Worm (Caenorhabditis elegans) whole organism, L4 larva: Measurements from ENCODE around the gene cope-1.

Source experiments
- T26A8.4 ChIP-seq: fragments of 200-800 bp; sonication (Bioruptor generic); IDR thresholded peaks from 2 replicates; pipeline ENCODE4 v1.3.6; 2022; ENCODE audit warnings: missing genetic modification characterization, missing compliant biosample characterization
- aha-1 ChIP-seq: fragments of 150-350 bp; peaks from one replicate; lab custom pipeline; 2014; ENCODE audit warnings: missing biosample characterization, missing genetic modification characterization
- arid-1 ChIP-seq: fragments of 200-800 bp; sonication (Bioruptor generic); conservative IDR thresholded peaks from 2 replicates; pipeline ENCODE4 v1.3.6; 2022; ENCODE audit warnings: missing genetic modification reagents, missing genetic modification characterization, missing compliant biosample characterization
- attf-4 ChIP-seq: sonication (generic microtip); optimal IDR thresholded peaks from 3 replicates; lab custom pipeline; 2017; ENCODE audit warnings: missing biosample characterization, missing genetic modification characterization
- ceh-28 ChIP-seq: fragments of 150-350 bp; optimal IDR thresholded peaks from 2 replicates; lab custom pipeline; 2014; ENCODE audit warnings: missing biosample characterization, missing genetic modification reagents, missing genetic modification characterization
- ceh-32 ChIP-seq: sonication (generic microtip); optimal IDR thresholded peaks from 2 replicates; lab custom pipeline; 2016; ENCODE audit warnings: mild to moderate bottlenecking, missing genetic modification characterization, missing compliant biosample characterization; ENCODE audit not compliant: poor library complexity
- ctbp-1 ChIP-seq: fragments of 200-800 bp; sonication (Bioruptor generic); IDR thresholded peaks from 2 replicates; pipeline ENCODE4 v1.3.6; 2022; ENCODE audit warnings: missing genetic modification reagents, missing genetic modification characterization, missing compliant biosample characterization
- daf-16 ChIP-seq, 3 experiments: sonication (generic microtip); optimal IDR thresholded peaks; 2 replicates each; lab custom pipeline; 2016 to 2017; ENCODE audit warnings: missing genetic modification characterization in 3 of 3, missing genetic modification reagents in 3 of 3, mild to moderate bottlenecking in 2 of 3, missing compliant biosample characterization in 2 of 3, missing biosample characterization in 1 of 3, moderate library complexity in 1 of 3
- dmd-6 ChIP-seq: fragments of 200-800 bp; sonication (Bioruptor generic); IDR thresholded peaks from 2 replicates; pipeline ENCODE4 v1.3.6; 2022; ENCODE audit warnings: missing genetic modification reagents, missing genetic modification characterization, missing compliant biosample characterization
- dmd-8 ChIP-seq: fragments of 200-800 bp; sonication (Bioruptor generic); IDR thresholded peaks from 2 replicates; pipeline ENCODE4 v1.3.6; 2022; ENCODE audit warnings: missing genetic modification characterization, missing compliant biosample characterization
- dpl-1 ChIP-seq: fragments of 150-350 bp; optimal IDR thresholded peaks from 2 replicates; lab custom pipeline; 2014; ENCODE audit warnings: missing biosample characterization, missing genetic modification reagents, missing genetic modification characterization
- duxl-1 ChIP-seq: sonication (generic microtip); optimal IDR thresholded peaks from 2 replicates; lab custom pipeline; 2016; ENCODE audit warnings: mild to moderate bottlenecking, missing genetic modification characterization, moderate library complexity, missing compliant biosample characterization; ENCODE audit not compliant: poor library complexity
- dve-1 ChIP-seq: sonication (generic microtip); optimal IDR thresholded peaks from 2 replicates; lab custom pipeline; 2017; ENCODE audit warnings: antibody characterized with exemption, mild to moderate bottlenecking, missing genetic modification characterization, missing compliant biosample characterization; ENCODE audit not compliant: insufficient read depth
- egl-27 ChIP-seq: sonication (generic microtip); optimal IDR thresholded peaks from 3 replicates; lab custom pipeline; 2017; ENCODE audit warnings: missing biosample characterization, missing genetic modification reagents, missing genetic modification characterization
- fkh-10 ChIP-seq: fragments of 150-350 bp; optimal IDR thresholded peaks from 2 replicates; lab custom pipeline; 2014; ENCODE audit warnings: missing biosample characterization, missing genetic modification reagents, missing genetic modification characterization
- hif-1 ChIP-seq, 2 experiments: sonication (generic microtip); optimal IDR thresholded peaks; 2 replicates each; lab custom pipeline; 2016 to 2017; ENCODE audit warnings: missing compliant biosample characterization in 2 of 2, missing genetic modification characterization in 2 of 2, missing genetic modification reagents in 2 of 2, missing genotype in 2 of 2, mild to moderate bottlenecking in 1 of 2
- hlh-30 ChIP-seq: sonication (generic microtip); optimal IDR thresholded peaks from 2 replicates; lab custom pipeline; 2017; ENCODE audit warnings: antibody characterized with exemption, mild to moderate bottlenecking, missing genetic modification characterization, missing compliant biosample characterization; ENCODE audit not compliant: insufficient read depth
- hmg-1.1 ChIP-seq: fragments of 200-800 bp; sonication (Bioruptor generic); IDR thresholded peaks from 2 replicates; pipeline ENCODE4 v1.3.6; 2022; ENCODE audit warnings: missing genetic modification reagents, missing genetic modification characterization, missing compliant biosample characterization
- jun-1 ChIP-seq: fragments of 150-350 bp; optimal IDR thresholded peaks from 2 replicates; lab custom pipeline; 2014; ENCODE audit warnings: missing biosample characterization, missing genetic modification reagents, missing genetic modification characterization
- lin-1 ChIP-seq: fragments of 200-800 bp; sonication (Bioruptor generic); IDR thresholded peaks from 2 replicates; pipeline ENCODE4 v1.3.6; 2022; ENCODE audit warnings: missing genetic modification reagents, missing genetic modification characterization, missing compliant biosample characterization
- lin-13 ChIP-seq: fragments of 150-350 bp; optimal IDR thresholded peaks from 2 replicates; lab custom pipeline; 2014; ENCODE audit warnings: missing biosample characterization, missing genetic modification reagents, missing genetic modification characterization
- lin-29 ChIP-seq: fragments of 200-800 bp; sonication (Bioruptor generic); IDR thresholded peaks from 2 replicates; pipeline ENCODE4 v1.3.6; 2022; ENCODE audit warnings: missing genetic modification reagents, missing genetic modification characterization, missing compliant biosample characterization
- lin-38 ChIP-seq: fragments of 200-800 bp; sonication (Bioruptor generic); IDR thresholded peaks from 2 replicates; pipeline ENCODE4 v1.3.6; 2022; ENCODE audit warnings: missing genetic modification reagents, missing genetic modification characterization, missing compliant biosample characterization
- lsy-2 ChIP-seq, 2 experiments: fragments of 150-350 bp in 1 of 2; sonication (generic microtip) in 1 of 2; optimal IDR thresholded peaks; 2 replicates each; lab custom pipeline; 2014 to 2017; ENCODE audit warnings: missing biosample characterization in 2 of 2, missing genetic modification characterization in 2 of 2
- mdl-1 ChIP-seq, 2 experiments: fragments of 150-350 bp in 1 of 2; sonication (generic microtip) in 1 of 2; optimal IDR thresholded peaks; 2 replicates each; lab custom pipeline; 2014 to 2017; ENCODE audit warnings: missing biosample characterization in 2 of 2, missing genetic modification characterization in 2 of 2
- mdt-29 ChIP-seq: fragments of 200-800 bp; sonication (Bioruptor generic); IDR thresholded peaks from 2 replicates; pipeline ENCODE4 v1.3.6; 2022; ENCODE audit warnings: missing genetic modification reagents, missing genetic modification characterization, missing compliant biosample characterization
- mep-1 ChIP-seq: fragments of 150-350 bp; sonication (generic microtip); optimal IDR thresholded peaks from 3 replicates; lab custom pipeline; 2014; ENCODE audit warnings: missing biosample characterization, missing genetic modification characterization
- mes-2 ChIP-seq: sonication (generic microtip); optimal IDR thresholded peaks from 2 replicates; lab custom pipeline; 2016; ENCODE audit warnings: missing genotype, mild to moderate bottlenecking, missing genetic modification characterization, missing compliant biosample characterization; ENCODE audit not compliant: poor library complexity, severe bottlenecking
- nhr-102 ChIP-seq: sonication (generic microtip); optimal IDR thresholded peaks from 2 replicates; lab custom pipeline; 2016; ENCODE audit warnings: mild to moderate bottlenecking, missing genetic modification characterization, moderate library complexity, missing compliant biosample characterization
- nhr-11 ChIP-seq: fragments of 150-350 bp; optimal IDR thresholded peaks from 2 replicates; lab custom pipeline; 2014; ENCODE audit warnings: missing biosample characterization, missing genetic modification characterization
- nhr-28 ChIP-seq: fragments of 150-350 bp; optimal IDR thresholded peaks from 2 replicates; lab custom pipeline; 2014; ENCODE audit warnings: missing biosample characterization, missing genetic modification characterization
- nhr-41 ChIP-seq: fragments of 200-800 bp; sonication (Bioruptor generic); IDR thresholded peaks from 2 replicates; pipeline ENCODE4 v1.3.6; 2022; ENCODE audit warnings: missing genetic modification reagents, missing genetic modification characterization, missing compliant biosample characterization
- nhr-42 ChIP-seq: fragments of 200-800 bp; sonication (Bioruptor generic); IDR thresholded peaks from 2 replicates; pipeline ENCODE4 v1.3.6; 2022; ENCODE audit warnings: missing genetic modification characterization, missing compliant biosample characterization
- nhr-48 ChIP-seq: sonication (generic microtip); optimal IDR thresholded peaks from 2 replicates; lab custom pipeline; 2016; ENCODE audit warnings: mild to moderate bottlenecking, missing genetic modification characterization, missing compliant biosample characterization
- nhr-6 ChIP-seq: fragments of 150-350 bp; optimal IDR thresholded peaks from 2 replicates; lab custom pipeline; 2014; ENCODE audit warnings: missing biosample characterization, missing genetic modification characterization
- pha-4 ChIP-seq, 2 experiments: fragments of 150-350 bp in 1 of 2; fragments of 200-800 bp in 1 of 2; sonication (Bioruptor generic) in 1 of 2; IDR thresholded peaks in 1 of 2; optimal IDR thresholded peaks in 1 of 2; 2 replicates each; pipeline versions ENCODE4 v1.3.6 to Lab custom; 2014 to 2022; ENCODE audit warnings: missing genetic modification characterization in 2 of 2, missing genetic modification reagents in 2 of 2, missing biosample characterization in 1 of 2, missing compliant biosample characterization in 1 of 2
- pqm-1 ChIP-seq: sonication (generic microtip); optimal IDR thresholded peaks from 2 replicates; lab custom pipeline; 2017; ENCODE audit warnings: missing biosample characterization, missing genetic modification characterization
- rbr-2 ChIP-seq: sonication (generic microtip); optimal IDR thresholded peaks from 2 replicates; lab custom pipeline; 2016; ENCODE audit warnings: missing genotype, missing genetic modification characterization, missing compliant biosample characterization
- sdz-12 ChIP-seq: fragments of 200-800 bp; sonication (Bioruptor generic); optimal IDR thresholded peaks from 2 replicates; lab custom pipeline; 2018; ENCODE audit warnings: mild to moderate bottlenecking, missing genetic modification characterization, missing compliant biosample characterization
- set-16 ChIP-seq: fragments of 200-800 bp; sonication (Bioruptor generic); IDR thresholded peaks from 2 replicates; pipeline ENCODE4 v1.3.6; 2022; ENCODE audit warnings: missing genetic modification reagents, missing genetic modification characterization, missing compliant biosample characterization
- spr-1 ChIP-seq: sonication (generic microtip); optimal IDR thresholded peaks from 2 replicates; lab custom pipeline; 2016; ENCODE audit warnings: mild to moderate bottlenecking, missing genetic modification characterization, missing compliant biosample characterization
- tag-97 ChIP-seq: fragments of 200-800 bp; sonication (Bioruptor generic); IDR thresholded peaks from 2 replicates; pipeline ENCODE4 v1.3.6; 2022; ENCODE audit warnings: missing genetic modification characterization, missing compliant biosample characterization
- unc-62 ChIP-seq, 3 experiments: fragments of 150-350 bp in 1 of 3; sonication (generic microtip); optimal IDR thresholded peaks in 2 of 3; peaks in 1 of 3; 1 replicate in 1 of 3; 2 replicates in 2 of 3; lab custom pipeline; 2014 to 2017; ENCODE audit warnings: missing biosample characterization in 3 of 3, missing genetic modification characterization in 3 of 3, missing genetic modification reagents in 3 of 3, missing genotype in 1 of 3
- zfp-2 ChIP-seq: sonication (generic microtip); optimal IDR thresholded peaks from 2 replicates; lab custom pipeline; 2016; ENCODE audit warnings: mild to moderate bottlenecking, missing genetic modification characterization, missing compliant biosample characterization
- zfp-3 ChIP-seq: fragments of 200-800 bp; sonication (Bioruptor generic); conservative IDR thresholded peaks from 2 replicates; pipeline ENCODE4 v1.3.6; 2022; ENCODE audit warnings: missing genetic modification reagents, missing genetic modification characterization, missing compliant biosample characterization
- ztf-7 ChIP-seq: fragments of 150-350 bp; optimal IDR thresholded peaks from 2 replicates; lab custom pipeline; 2014; ENCODE audit warnings: missing biosample characterization, missing genetic modification characterization

The cope-1 gene

DNA sequence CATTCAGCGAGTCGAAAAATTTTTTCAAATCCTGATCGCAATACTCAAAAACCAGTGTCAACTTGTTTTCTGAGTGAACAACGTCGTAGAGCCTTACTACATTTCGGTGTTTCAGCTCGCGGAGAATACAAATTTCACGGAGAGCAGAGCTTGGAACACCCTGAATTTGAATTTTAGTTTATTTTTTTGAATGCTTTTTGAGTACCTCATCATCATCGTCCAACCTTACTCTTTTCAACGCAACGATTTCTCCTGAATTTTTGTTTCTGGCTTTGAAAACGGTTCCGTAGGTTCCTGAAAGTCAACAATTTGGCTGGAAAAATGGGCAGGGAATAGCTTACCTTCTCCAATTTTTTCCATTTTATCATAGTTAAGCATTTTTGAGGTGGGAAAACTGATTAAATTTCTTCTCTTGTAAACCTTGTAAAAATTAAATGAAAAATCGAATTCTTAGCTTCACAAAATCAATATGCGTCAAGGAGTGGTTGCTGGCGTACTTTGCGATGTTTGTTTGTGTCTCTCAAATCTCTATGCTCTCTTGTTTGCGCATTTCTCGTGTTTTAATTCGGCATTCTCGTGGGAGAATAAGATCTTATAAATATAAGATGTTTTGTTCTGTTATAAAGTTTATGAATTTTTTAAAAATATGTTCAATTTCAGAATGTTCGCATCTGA, 40.0 kb downstream of the cope-1 start, which contains the start of gene cdk-5:
Gene cdk-5, minus strand, starts transcription at position 425 of the 675 bp plus-strand sequence.
- TF ChIP-seq lin-38 (GFP tag; lab: Robert Waterston, UW) (peak; percentile 74), mdt-29 (GFP tag; lab: Robert Waterston, UW) (0 out of 2 replicates have a peak, but pooled peaks have one; percentile 45), nhr-11 (tag; lab: Kevin White, UChicago) (peak; percentile 79), nhr-6 (peak; percentile 87), lin-13 (GFP tag; lab: Kevin White, UChicago) (peak; percentile 51), hmg-1.1 (GFP tag; lab: Robert Waterston, UW) (peak; percentile 83), hif-1 (tag; optimal IDR thresholded peaks at IDR 0.05; lab: Kevin White, UChicago) (peak in 1 of 2 experiments; percentile 52), ctbp-1 (0 out of 2 replicates have a peak, but pooled peaks have one; percentile 37), dmd-8 (GFP tag; lab: Robert Waterston, UW) (no peak), mdl-1 (tag; optimal IDR thresholded peaks at IDR 0.05; lab: Kevin White, UChicago) (peak in 1 of 2 experiments; percentile 13), unc-62 (GFP tag; optimal IDR thresholded peaks at IDR 0.05 in 1 of 2; lab: Kevin White, UChicago) (peak in 1 of 2 experiments; percentile 91), unc-62 (tag; optimal IDR thresholded peaks at IDR 0.05; lab: Kevin White, UChicago) (no peak), nhr-42 (GFP tag; lab: Robert Waterston, UW) (no peak), tag-97 (GFP tag; lab: Robert Waterston, UW) (no peak), pha-4 (GFP tag; IDR thresholded peaks at IDR 0.05; lab: Robert Waterston, UW) (peak; percentile 73; the same call in 1 of the 2 replicates), pha-4 (tag; optimal IDR thresholded peaks at IDR 0.05; lab: Kevin White, UChicago) (peak; percentile 28), dve-1 (tag; lab: Kevin White, UChicago) (peak; percentile 93), sdz-12 (GFP tag; lab: Kevin White, UChicago) (no peak), lin-29 (GFP tag; lab: Robert Waterston, UW) (peak; percentile 50; the same call in 1 of the 2 replicates), mes-2 (tag; lab: Kevin White, UChicago) (peak; percentile 86), nhr-41 (no peak), dpl-1 (GFP tag; lab: Kevin White, UChicago) (peak; percentile 86), hlh-30 (tag; lab: Kevin White, UChicago) (peak; percentile 86), spr-1 (peak; percentile 51), arid-1 (0 out of 2 replicates have a peak, but pooled peaks have one; percentile 39), jun-1 (peak; percentile 39), lin-1 (GFP tag; lab: Robert Waterston, UW) (0 out of 2 replicates have a peak, but pooled peaks have one; percentile 6), mep-1 (tag; lab: Kevin White, UChicago) (peak; percentile 88), egl-27 (no peak), attf-4 (tag; lab: Kevin White, UChicago) (no peak), daf-16 (GFP tag; optimal IDR thresholded peaks at IDR 0.05; lab: Kevin White, UChicago) (peak in 1 of 2 experiments; percentile 51), daf-16 (tag; optimal IDR thresholded peaks at IDR 0.05; lab: Kevin White, UChicago) (peak; percentile 13), ztf-7 (peak; percentile 90), fkh-10 (GFP tag; lab: Kevin White, UChicago) (peak; percentile 33), ceh-32 (peak; percentile 1), ceh-28 (tag; lab: Kevin White, UChicago) (peak; percentile 51), set-16 (GFP tag; lab: Robert Waterston, UW) (no peak), zfp-3 (GFP tag; lab: Robert Waterston, UW) (0 out of 2 replicates have a peak, but pooled peaks have one; percentile 58), duxl-1 (tag; lab: Kevin White, UChicago) (peak; percentile 66), nhr-28 (peak; percentile 47), pqm-1 (no peak), nhr-48 (tag; lab: Kevin White, UChicago) (peak; percentile 59), nhr-102 (tag; lab: Kevin White, UChicago) (peak; percentile 80), rbr-2 (peak; percentile 83), aha-1 (peak; percentile 95), T26A8.4 (GFP tag; lab: Robert Waterston, UW) (peak; percentile 85), dmd-6 (GFP tag; lab: Robert Waterston, UW) (peak; percentile 63; the same call in 1 of the 2 replicates), lsy-2 (tag; optimal IDR thresholded peaks at IDR 0.05; lab: Kevin White, UChicago) (peak; percentile 48 to 97), zfp-2 (tag; lab: Kevin White, UChicago) (peak; percentile 86)
